Fruit fly (Drosophila melanogaster): ENCODE measurements around the gene JMJD5.

JMJD5 gene

dm6 chr3L:802700-803273 is 38.4 kb downstream of the JMJD5 start:
- peak; percentile 97 for TF ChIP-seq tai (GFP tag; optimal IDR thresholded peaks at IDR 0.05)
- TF ChIP-seq usp (GFP tag; optimal IDR thresholded peaks at IDR 0.05), result no peak
- TF ChIP-seq Hr78 (GFP tag; optimal IDR thresholded peaks at IDR 0.05), result no peak
- TF ChIP-seq OdsH (GFP tag; optimal IDR thresholded peaks at IDR 0.05), result peak; percentile 96
- TF ChIP-seq sv (GFP tag; optimal IDR thresholded peaks at IDR 0.05), result peak; percentile 75
- TF ChIP-seq ey (GFP tag; optimal IDR thresholded peaks at IDR 0.05), result peak; percentile 97
- no peak for TF ChIP-seq Vsx2 (GFP tag; optimal IDR thresholded peaks at IDR 0.05; ENCODE audit: partially characterized antibody)
- no peak for TF ChIP-seq Myc (optimal IDR thresholded peaks at IDR 0.05)
- peak; percentile 94 for TF ChIP-seq Sp1 (GFP tag; optimal IDR thresholded peaks at IDR 0.05)
- peak; percentile 91 for TF ChIP-seq woc (GFP tag; optimal IDR thresholded peaks at IDR 0.05)
- no peak for TF ChIP-seq pan (optimal IDR thresholded peaks at IDR 0.05)
- TF ChIP-seq N (GFP tag; optimal IDR thresholded peaks at IDR 0.05), result no peak
- TF ChIP-seq lola (GFP tag; optimal IDR thresholded peaks at IDR 0.05), result no peak
- TF ChIP-seq Mio (GFP tag; optimal IDR thresholded peaks at IDR 0.05), result peak; percentile 88
- peak; percentile 95 for TF ChIP-seq fru (GFP tag; optimal IDR thresholded peaks at IDR 0.05)
- TF ChIP-seq CrebA (GFP tag; optimal IDR thresholded peaks at IDR 0.05; ENCODE audit: borderline replicate concordance), result peak; percentile 73
- no peak for TF ChIP-seq Dfd (GFP tag; optimal IDR thresholded peaks at IDR 0.05)
- TF ChIP-seq Abd-B (GFP tag; optimal IDR thresholded peaks at IDR 0.05), result no peak
- peak; percentile 87 for TF ChIP-seq dsf (GFP tag; optimal IDR thresholded peaks at IDR 0.05; ENCODE audit: borderline replicate concordance)
- peak; percentile 94 for TF ChIP-seq CG9705 (GFP tag; optimal IDR thresholded peaks at IDR 0.05)
- TF ChIP-seq jim (GFP tag; optimal IDR thresholded peaks at IDR 0.05), result peak; percentile 71
- TF ChIP-seq GATAd (GFP tag; optimal IDR thresholded peaks at IDR 0.05), result peak; percentile 78
- peak; percentile 97 for TF ChIP-seq rgr (GFP tag; optimal IDR thresholded peaks at IDR 0.05)
- peak; percentile 68 for TF ChIP-seq Rel (GFP tag; optimal IDR thresholded peaks at IDR 0.05)
- peak; percentile 84 for TF ChIP-seq Rel (tag; optimal IDR thresholded peaks at IDR 0.05)
- TF ChIP-seq Hr83 (GFP tag; optimal IDR thresholded peaks at IDR 0.05; ENCODE audit: poor library complexity, severe bottlenecking), result peak; percentile 90
- peak; percentile 94 for TF ChIP-seq sage (GFP tag; optimal IDR thresholded peaks at IDR 0.05)
- TF ChIP-seq Dif (GFP tag; optimal IDR thresholded peaks at IDR 0.05; ENCODE audit: partially characterized antibody), result no peak
- TF ChIP-seq foxo (GFP tag; optimal IDR thresholded peaks at IDR 0.05), result peak; percentile 76 to 98
- no peak for TF ChIP-seq dl (GFP tag; optimal IDR thresholded peaks at IDR 0.05; ENCODE audit: insufficient read depth in 1 of 2, partially characterized antibody in 2 of 2)
- peak; percentile 98 for TF ChIP-seq br (GFP tag; optimal IDR thresholded peaks at IDR 0.05)
- peak; percentile 98 for TF ChIP-seq Hnf4 (GFP tag; optimal IDR thresholded peaks at IDR 0.05)
- peak; percentile 92 for TF ChIP-seq psq (GFP tag; optimal IDR thresholded peaks at IDR 0.05)
- peak; percentile 97 for TF ChIP-seq h (GFP tag; optimal IDR thresholded peaks at IDR 0.05)
- TF ChIP-seq HLH106 (tag; optimal IDR thresholded peaks at IDR 0.05), result peak; percentile 96
- peak; percentile 93 for TF ChIP-seq dmrt93B (GFP tag; optimal IDR thresholded peaks at IDR 0.05)
- peak; percentile 92 for TF ChIP-seq brk (GFP tag; optimal IDR thresholded peaks at IDR 0.05)
- peak; percentile 95 for TF ChIP-seq Jra (GFP tag; optimal IDR thresholded peaks at IDR 0.05)
- peak; percentile 94 for TF ChIP-seq CG32264 (GFP tag; optimal IDR thresholded peaks at IDR 0.05)

- no peak for TF ChIP-seq lola (GFP tag; optimal IDR thresholded peaks at IDR 0.05)
- peak; percentile 46 for TF ChIP-seq Hnf4 (GFP tag; optimal IDR thresholded peaks at IDR 0.05)
- TF ChIP-seq h (GFP tag; optimal IDR thresholded peaks at IDR 0.05), result peak; percentile 76
- TF ChIP-seq CG9705 (GFP tag; optimal IDR thresholded peaks at IDR 0.05), result peak; percentile 62
- TF ChIP-seq woc (GFP tag; optimal IDR thresholded peaks at IDR 0.05), result peak; percentile 28
- TF ChIP-seq psq (GFP tag; optimal IDR thresholded peaks at IDR 0.05), result peak; percentile 39
- TF ChIP-seq Jra (GFP tag; optimal IDR thresholded peaks at IDR 0.05), result peak; percentile 13
- peak; percentile 7 for TF ChIP-seq brk (GFP tag; optimal IDR thresholded peaks at IDR 0.05)
- TF ChIP-seq fru (GFP tag; optimal IDR thresholded peaks at IDR 0.05), result peak; percentile 78
- peak; percentile 86 for TF ChIP-seq Sp1 (GFP tag; optimal IDR thresholded peaks at IDR 0.05)
- peak; percentile 87 for TF ChIP-seq HLH106 (tag; optimal IDR thresholded peaks at IDR 0.05)
- no peak for TF ChIP-seq Mio (GFP tag; optimal IDR thresholded peaks at IDR 0.05)
- TF ChIP-seq rgr (GFP tag; optimal IDR thresholded peaks at IDR 0.05), result peak; percentile 72
- peak; percentile 33 for TF ChIP-seq tai (GFP tag; optimal IDR thresholded peaks at IDR 0.05)
- no peak for TF ChIP-seq Hr78 (GFP tag; optimal IDR thresholded peaks at IDR 0.05)
- TF ChIP-seq foxo (GFP tag; optimal IDR thresholded peaks at IDR 0.05), result peak in 1 of 2 experiments; percentile 74
- TF ChIP-seq dmrt93B (GFP tag; optimal IDR thresholded peaks at IDR 0.05), result peak; percentile 65
- peak; percentile 78 for TF ChIP-seq ey (GFP tag; optimal IDR thresholded peaks at IDR 0.05)
- TF ChIP-seq dsf (GFP tag; optimal IDR thresholded peaks at IDR 0.05; ENCODE audit: borderline replicate concordance), result no peak
- TF ChIP-seq sv (GFP tag; optimal IDR thresholded peaks at IDR 0.05), result no peak
- no peak for TF ChIP-seq Rel (GFP tag; optimal IDR thresholded peaks at IDR 0.05)
- TF ChIP-seq Rel (tag; optimal IDR thresholded peaks at IDR 0.05), result peak; percentile 19
- TF ChIP-seq sage (GFP tag; optimal IDR thresholded peaks at IDR 0.05), result peak; percentile 55
- peak; percentile 77 for TF ChIP-seq OdsH (GFP tag; optimal IDR thresholded peaks at IDR 0.05)
- no peak for TF ChIP-seq Hr83 (GFP tag; optimal IDR thresholded peaks at IDR 0.05; ENCODE audit: poor library complexity, severe bottlenecking)
- peak; percentile 65 for TF ChIP-seq br (GFP tag; optimal IDR thresholded peaks at IDR 0.05)
Observed at dm6 chr3L:801860-802462, 39.2 kb downstream of the JMJD5 start.

Data from whole organism, wandering third instar larva.